Fruit fly (Drosophila melanogaster) whole organism, wandering third instar larva: Measurements from ENCODE around the gene COX7A.

ENCODE experiments used
- Abd-B ChIP-seq: fragments of >200 bp; optimal IDR thresholded peaks from 2 replicates; lab custom pipeline; 2017; ENCODE audit warnings: missing biosample characterization, missing genetic modification characterization
- GATAd ChIP-seq: sonication (Bioruptor generic); optimal IDR thresholded peaks from 2 replicates; lab custom pipeline; 2016; ENCODE audit warnings: missing biosample characterization, missing genetic modification characterization
- HLH106 ChIP-seq: fragments of 200-800 bp; optimal IDR thresholded peaks from 3 replicates; lab custom pipeline; 2019; ENCODE audit warnings: missing biosample characterization, mild to moderate bottlenecking, missing genetic modification characterization, moderate library complexity
- N ChIP-seq: fragments of >200 bp; optimal IDR thresholded peaks from 2 replicates; lab custom pipeline; 2018; ENCODE audit warnings: missing biosample characterization, missing external identifiers, missing genetic modification characterization
- br ChIP-seq: fragments of 200-800 bp; sonication (Bioruptor generic); optimal IDR thresholded peaks from 2 replicates; lab custom pipeline; 2016; ENCODE audit warnings: missing biosample characterization, missing genetic modification characterization

DNA sequence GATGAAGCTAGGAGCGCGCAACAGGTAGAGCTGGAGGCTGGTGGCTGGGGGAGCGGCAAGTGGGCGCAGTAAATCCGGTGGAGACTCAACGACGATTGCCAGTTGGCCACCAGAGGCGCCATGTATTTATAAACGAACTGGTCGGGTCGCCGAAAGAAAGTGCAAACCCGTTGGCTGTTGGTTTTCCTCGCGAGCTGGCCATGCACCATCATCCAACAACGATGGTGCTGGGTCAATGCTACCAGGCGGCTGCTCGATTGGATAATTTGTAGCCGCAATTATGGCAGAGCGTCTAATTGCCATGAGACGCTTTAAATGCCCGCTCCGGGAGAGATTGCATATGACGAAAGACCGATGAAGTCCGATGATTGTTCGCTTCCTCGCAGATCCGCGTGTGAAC is 30.2 kb downstream of the COX7A start, which contains the start of gene CG11693:
- TF ChIP-seq GATAd (GFP tag; lab: Kevin White, UChicago) (no peak), HLH106 (tag; lab: Kevin White, UChicago) (no peak), br (GFP tag; lab: Kevin White, UChicago) (no peak), N (GFP tag; lab: Kevin White, UChicago) (no peak), Abd-B (GFP tag; lab: Kevin White, UChicago) (no peak)
